Worm (Caenorhabditis elegans): ENCODE data around the gene T28A8.2.

DNA sequence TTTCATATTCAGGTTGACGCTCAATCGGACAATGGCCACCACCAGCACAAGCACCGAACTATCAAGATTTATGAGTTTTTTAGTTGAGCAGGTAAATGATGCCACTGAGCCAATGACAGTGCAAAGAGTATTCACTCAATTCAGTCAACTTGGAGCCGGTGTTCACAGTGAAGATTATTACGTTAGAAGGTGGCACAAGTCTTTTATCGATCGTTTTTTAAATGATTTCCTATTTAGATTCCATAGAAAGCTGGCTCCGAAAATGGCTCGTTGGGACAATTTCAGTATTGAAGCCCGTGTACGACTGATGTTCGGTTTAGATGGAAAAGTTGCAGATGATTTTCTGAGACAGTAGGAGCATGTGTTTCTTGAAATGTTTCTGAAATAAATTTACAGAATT lies 6.1 kb upstream of the T28A8.2 start, which contains the start of gene T28A8.5:
- no peak for TF ChIP-seq ceh-13 (GFP tag; optimal IDR thresholded peaks at IDR 0.05)
- TF ChIP-seq tra-4 (tag; optimal IDR thresholded peaks at IDR 0.05) = no peak
- TF ChIP-seq tbx-11 (GFP tag; IDR thresholded peaks at IDR 0.05) = no peak
- TF ChIP-seq ama-1 (optimal IDR thresholded peaks at IDR 0.05) = no peak
- no peak for TF ChIP-seq hmg-4 (GFP tag; optimal IDR thresholded peaks at IDR 0.05)
- TF ChIP-seq aly-1 (tag; optimal IDR thresholded peaks at IDR 0.05) = no peak
- TF ChIP-seq F13C5.2 (tag; optimal IDR thresholded peaks at IDR 0.05) = no peak
- TF ChIP-seq pes-1 (GFP tag; IDR thresholded peaks at IDR 0.05) = no peak
